Worm (Caenorhabditis elegans) whole organism, young adult: ENCODE results near the gene K07C11.7.

Experiments used
- B0261.1 ChIP-seq: sonication (generic microtip); optimal IDR thresholded peaks from 2 replicates; lab custom pipeline; 2016; ENCODE audit warnings: mild to moderate bottlenecking, missing genetic modification characterization, moderate library complexity, missing compliant biosample characterization
- B0336.3 ChIP-seq: fragments of 200-800 bp; sonication (Bioruptor generic); IDR thresholded peaks from 2 replicates; pipeline ENCODE4 v1.3.6; 2022; ENCODE audit warnings: missing genetic modification characterization, missing compliant biosample characterization
- D2030.7 ChIP-seq: fragments of 200-800 bp; sonication (Bioruptor generic); IDR thresholded peaks from 2 replicates; pipeline ENCODE4 v1.3.6; 2022; ENCODE audit warnings: missing genetic modification reagents, missing genetic modification characterization, missing compliant biosample characterization
- F22D6.2 ChIP-seq: sonication (generic microtip); optimal IDR thresholded peaks from 2 replicates; lab custom pipeline; 2016; ENCODE audit warnings: mild to moderate bottlenecking, missing genetic modification characterization, missing compliant biosample characterization
- F23B12.7 ChIP-seq: sonication (generic microtip); optimal IDR thresholded peaks from 2 replicates; lab custom pipeline; 2017; ENCODE audit warnings: missing genetic modification characterization, mild to moderate bottlenecking, missing compliant biosample characterization, antibody characterized with exemption, moderate library complexity; ENCODE audit not compliant: insufficient read depth
- F33H1.4 ChIP-seq: fragments of 200-800 bp; sonication (Bioruptor generic); IDR thresholded peaks from 2 replicates; pipeline ENCODE4 v1.3.6; 2022; ENCODE audit warnings: missing genetic modification reagents, missing genetic modification characterization, missing compliant biosample characterization
- F52B5.7 ChIP-seq: sonication (generic microtip); optimal IDR thresholded peaks from 2 replicates; lab custom pipeline; 2016; ENCODE audit warnings: mild to moderate bottlenecking, missing genetic modification characterization, missing compliant biosample characterization
- Y53G8AR.9 ChIP-seq: fragments of 200-800 bp; sonication (Bioruptor generic); conservative IDR thresholded peaks from 2 replicates; pipeline ENCODE4 v1.3.6; 2022; ENCODE audit warnings: missing genetic modification reagents, missing genetic modification characterization, missing compliant biosample characterization
- Y56A3A.18 ChIP-seq: fragments of 200-800 bp; sonication (Bioruptor generic); IDR thresholded peaks from 2 replicates; pipeline ENCODE4 v1.3.6; 2022; ENCODE audit warnings: missing genetic modification reagents, missing genetic modification characterization, missing compliant biosample characterization
- Y79H2A.3 ChIP-seq: fragments of 200-800 bp; sonication (Bioruptor generic); conservative IDR thresholded peaks from 2 replicates; pipeline ENCODE4 v1.3.6; 2022; ENCODE audit warnings: missing genetic modification reagents, missing genetic modification characterization, missing compliant biosample characterization
- akir-1 ChIP-seq: fragments of 200-800 bp; sonication (Bioruptor generic); optimal IDR thresholded peaks from 2 replicates; lab custom pipeline; 2018; ENCODE audit warnings: mild to moderate bottlenecking, missing genetic modification characterization, moderate library complexity, missing compliant biosample characterization
- ama-1 ChIP-seq, 3 experiments: fragments of 150-350 bp in 1 of 3; sonication (generic microtip) in 2 of 3; optimal IDR thresholded peaks; 2 replicates each; lab custom pipeline; 2014 to 2018; ENCODE audit warnings: missing biosample characterization in 2 of 3, missing genetic modification characterization in 2 of 3, missing genetic modification reagents in 2 of 3
- attf-3 ChIP-seq: fragments of 200-800 bp; sonication (Bioruptor generic); conservative IDR thresholded peaks from 2 replicates; pipeline ENCODE4 v1.3.6; 2022; ENCODE audit warnings: missing genetic modification reagents, missing genetic modification characterization, missing compliant biosample characterization
- bed-2 ChIP-seq: fragments of 200-800 bp; sonication (Bioruptor generic); IDR thresholded peaks from 2 replicates; pipeline ENCODE4 v1.3.6; 2022; ENCODE audit warnings: missing genetic modification reagents, missing genetic modification characterization, missing compliant biosample characterization
- cebp-1 ChIP-seq, 2 experiments: fragments of 200-800 bp in 1 of 2; sonication (Bioruptor generic) in 1 of 2; sonication (generic microtip) in 1 of 2; IDR thresholded peaks in 1 of 2; optimal IDR thresholded peaks in 1 of 2; 2 replicates each; pipeline versions ENCODE4 v1.3.6 to Lab custom; 2017 to 2022; ENCODE audit warnings: missing compliant biosample characterization in 2 of 2, missing genetic modification characterization in 2 of 2, mild to moderate bottlenecking in 1 of 2, missing genetic modification reagents in 1 of 2, moderate library complexity in 1 of 2
- cebp-2 ChIP-seq: fragments of 200-800 bp; sonication (Bioruptor generic); IDR thresholded peaks from 2 replicates; pipeline ENCODE4 v1.3.6; 2022; ENCODE audit warnings: missing genetic modification characterization, missing compliant biosample characterization
- ceh-100 ChIP-seq: fragments of 200-800 bp; sonication (Bioruptor generic); IDR thresholded peaks from 2 replicates; pipeline ENCODE4 v1.3.6; 2022; ENCODE audit warnings: missing genetic modification reagents, missing genetic modification characterization, missing compliant biosample characterization
- die-1 ChIP-seq: sonication (generic microtip); optimal IDR thresholded peaks from 2 replicates; lab custom pipeline; 2016; ENCODE audit warnings: missing genotype, mild to moderate bottlenecking, missing genetic modification characterization, missing compliant biosample characterization
- dox-1 ChIP-seq: fragments of 200-800 bp; sonication (Bioruptor generic); IDR thresholded peaks from 2 replicates; pipeline ENCODE4 v1.3.6; 2022; ENCODE audit warnings: missing genetic modification reagents, missing genetic modification characterization, missing compliant biosample characterization
- dpff-1 ChIP-seq: sonication (generic microtip); optimal IDR thresholded peaks from 2 replicates; lab custom pipeline; 2017; ENCODE audit warnings: mild to moderate bottlenecking, missing genetic modification characterization, missing compliant biosample characterization
- dpl-1 ChIP-seq: fragments of 150-350 bp; optimal IDR thresholded peaks from 2 replicates; lab custom pipeline; 2014; ENCODE audit warnings: missing biosample characterization, missing genetic modification reagents, missing genetic modification characterization
- egl-44 ChIP-seq: fragments of 200-800 bp; sonication (Bioruptor generic); IDR thresholded peaks from 2 replicates; pipeline ENCODE4 v1.3.6; 2022; ENCODE audit warnings: missing genetic modification reagents, missing genetic modification characterization, missing compliant biosample characterization
- him-1 ChIP-seq: sonication (generic microtip); optimal IDR thresholded peaks from 2 replicates; lab custom pipeline; 2016; ENCODE audit warnings: missing genotype, missing genetic modification reagents, missing genetic modification characterization, missing compliant biosample characterization
- hlh-12 ChIP-seq: sonication (generic microtip); optimal IDR thresholded peaks from 2 replicates; lab custom pipeline; 2016; ENCODE audit warnings: missing genetic modification characterization, missing compliant biosample characterization
- hmg-20 ChIP-seq: fragments of 200-800 bp; sonication (Bioruptor generic); IDR thresholded peaks from 2 replicates; pipeline ENCODE4 v1.3.6; 2022; ENCODE audit warnings: missing genetic modification reagents, missing genetic modification characterization, missing compliant biosample characterization
- hsf-1 ChIP-seq: fragments of 200-800 bp; sonication (Bioruptor generic); IDR thresholded peaks from 2 replicates; pipeline ENCODE4 v1.3.6; 2022; ENCODE audit warnings: missing genetic modification reagents, missing genetic modification characterization, missing compliant biosample characterization
- lag-1 ChIP-seq: fragments of 200-800 bp; sonication (Bioruptor generic); IDR thresholded peaks from 2 replicates; pipeline ENCODE4 v1.3.6; 2022; ENCODE audit warnings: missing genetic modification reagents, missing genetic modification characterization, missing compliant biosample characterization
- let-607 ChIP-seq, 2 experiments: fragments of 200-800 bp in 1 of 2; sonication (Bioruptor generic) in 1 of 2; sonication (generic microtip) in 1 of 2; optimal IDR thresholded peaks; 2 replicates each; lab custom pipeline; 2016 to 2018; ENCODE audit warnings: mild to moderate bottlenecking in 2 of 2, missing compliant biosample characterization in 2 of 2, missing genetic modification characterization in 2 of 2, moderate library complexity in 2 of 2, missing genotype in 1 of 2
- madf-8 ChIP-seq: fragments of 200-800 bp; sonication (Bioruptor generic); conservative IDR thresholded peaks from 2 replicates; pipeline ENCODE4 v1.3.6; 2022; ENCODE audit warnings: missing genetic modification reagents, missing genetic modification characterization, missing compliant biosample characterization
- mel-28 ChIP-seq: sonication (generic microtip); optimal IDR thresholded peaks from 2 replicates; lab custom pipeline; 2016; ENCODE audit warnings: borderline replicate concordance, mild to moderate bottlenecking, missing genetic modification characterization, missing compliant biosample characterization
- mxl-1 ChIP-seq: sonication (generic microtip); optimal IDR thresholded peaks from 2 replicates; lab custom pipeline; 2016; ENCODE audit warnings: missing genetic modification characterization, missing compliant biosample characterization
- nfya-1 ChIP-seq: sonication (generic microtip); optimal IDR thresholded peaks from 2 replicates; lab custom pipeline; 2017; ENCODE audit warnings: antibody characterized with exemption, missing compliant biosample characterization, missing genetic modification characterization, borderline replicate concordance; ENCODE audit not compliant: insufficient read depth
- nfyb-1 ChIP-seq: fragments of 200-800 bp; sonication (Bioruptor generic); IDR thresholded peaks from 2 replicates; pipeline ENCODE4 v1.3.6; 2022; ENCODE audit warnings: missing genetic modification reagents, missing genetic modification characterization, missing compliant biosample characterization
- nhr-27 ChIP-seq: fragments of 200-800 bp; sonication (Bioruptor generic); optimal IDR thresholded peaks from 2 replicates; lab custom pipeline; 2018; ENCODE audit warnings: mild to moderate bottlenecking, missing genetic modification characterization, moderate library complexity, missing compliant biosample characterization
- pbrm-1 ChIP-seq: fragments of 200-800 bp; sonication (Bioruptor generic); IDR thresholded peaks from 2 replicates; pipeline ENCODE4 v1.3.6; 2022; ENCODE audit warnings: missing genetic modification reagents, missing genetic modification characterization, missing compliant biosample characterization
- rcor-1 ChIP-seq: fragments of 200-800 bp; sonication (Bioruptor generic); IDR thresholded peaks from 2 replicates; pipeline ENCODE4 v1.3.6; 2022; ENCODE audit warnings: missing genetic modification reagents, missing genetic modification characterization, missing compliant biosample characterization
- rec-8 ChIP-seq, 2 experiments: sonication (generic microtip); optimal IDR thresholded peaks; 2 replicates each; lab custom pipeline; 2016; ENCODE audit warnings: mild to moderate bottlenecking in 2 of 2, missing genetic modification characterization in 2 of 2, missing genetic modification reagents in 2 of 2, missing genotype in 2 of 2, missing biosample characterization in 1 of 2, missing compliant biosample characterization in 1 of 2, moderate library complexity in 1 of 2
- repo-1 ChIP-seq: sonication (generic microtip); optimal IDR thresholded peaks from 2 replicates; lab custom pipeline; 2017; ENCODE audit warnings: mild to moderate bottlenecking, missing genetic modification characterization, missing compliant biosample characterization
- snpc-4 ChIP-seq, 5 experiments: fragments of 150-350 bp in 1 of 5; sonication (generic microtip) in 4 of 5; optimal IDR thresholded peaks; 2 replicates each; lab custom pipeline; 2014 to 2018; ENCODE audit warnings: missing genetic modification characterization in 5 of 5, missing biosample characterization in 3 of 5, antibody characterized with exemption in 2 of 5, mild to moderate bottlenecking in 2 of 5, missing compliant biosample characterization in 2 of 5, missing genotype in 2 of 5, moderate library complexity in 2 of 5, missing genetic modification reagents in 1 of 5
- unc-62 ChIP-seq: fragments of 150-350 bp; optimal IDR thresholded peaks from 2 replicates; lab custom pipeline; 2014; ENCODE audit warnings: missing biosample characterization, missing genetic modification reagents, missing genetic modification characterization
- ztf-18 ChIP-seq: sonication (generic microtip); optimal IDR thresholded peaks from 2 replicates; lab custom pipeline; 2016; ENCODE audit warnings: missing genotype, mild to moderate bottlenecking, missing genetic modification characterization, missing compliant biosample characterization
- ztf-28 ChIP-seq: fragments of 200-800 bp; sonication (Bioruptor generic); IDR thresholded peaks from 2 replicates; pipeline ENCODE4 v1.3.6; 2022; ENCODE audit warnings: missing genetic modification reagents, missing genetic modification characterization, missing compliant biosample characterization

Gene K07C11.7

ce11 chrV:8178279-8178678 is 35.5 kb downstream of the K07C11.7 start (continued):
- TF ChIP-seq F33H1.4 (GFP tag; lab: Robert Waterston, UW), result peak; percentile 79
- TF ChIP-seq ama-1 (optimal IDR thresholded peaks at IDR 0.05; lab: Kevin White, UChicago), result no peak
- TF ChIP-seq ama-1 (GFP tag; optimal IDR thresholded peaks at IDR 0.05; lab: Kevin White, UChicago), result no peak
- TF ChIP-seq hsf-1, result 0 out of 2 replicates have a peak, but pooled peaks have one; percentile 25
- no peak for TF ChIP-seq nhr-27
- no peak for TF ChIP-seq dpff-1 (tag; lab: Kevin White, UChicago)
- no peak for TF ChIP-seq lag-1 (GFP tag; lab: Robert Waterston, UW)
- TF ChIP-seq D2030.7 (GFP tag; lab: Robert Waterston, UW), result no peak
- TF ChIP-seq rec-8 (tag; optimal IDR thresholded peaks at IDR 0.05; lab: Kevin White, UChicago), result no peak
- no peak for TF ChIP-seq repo-1
- TF ChIP-seq mel-28 (tag; lab: Kevin White, UChicago), result no peak

ce11 chrV:8177349-8177748 is 36.4 kb downstream of the K07C11.7 start, which contains the start of gene F20D6.9:
TSS of gene F20D6.9 (minus strand) at chrV:8177449.
- TF ChIP-seq F33H1.4 (GFP tag; lab: Robert Waterston, UW), result no peak
- TF ChIP-seq B0336.3 (GFP tag; lab: Robert Waterston, UW), result no peak
- no peak for TF ChIP-seq ama-1 (optimal IDR thresholded peaks at IDR 0.05; lab: Kevin White, UChicago)
- no peak for TF ChIP-seq ama-1 (GFP tag; optimal IDR thresholded peaks at IDR 0.05; lab: Kevin White, UChicago)
- no peak for TF ChIP-seq hlh-12 (tag; lab: Kevin White, UChicago)
- TF ChIP-seq ceh-100 (GFP tag; lab: Robert Waterston, UW), result no peak
- TF ChIP-seq dox-1 (GFP tag; lab: Robert Waterston, UW), result no peak
- TF ChIP-seq dpl-1, result no peak
- TF ChIP-seq madf-8 (GFP tag; lab: Robert Waterston, UW), result no peak
- TF ChIP-seq Y53G8AR.9 (GFP tag; lab: Robert Waterston, UW), result no peak
- TF ChIP-seq hmg-20 (GFP tag; lab: Robert Waterston, UW), result no peak
- no peak for TF ChIP-seq rcor-1 (GFP tag; lab: Robert Waterston, UW)
- TF ChIP-seq rec-8 (tag; optimal IDR thresholded peaks at IDR 0.05; lab: Kevin White, UChicago), result no peak
- no peak for TF ChIP-seq ztf-18 (tag; lab: Kevin White, UChicago)
- no peak for TF ChIP-seq Y56A3A.18

ce11 chrV:8171688-8172087 is 42.1 kb downstream of the K07C11.7 start:
- TF ChIP-seq Y79H2A.3 (GFP tag; lab: Robert Waterston, UW), result no peak
- no peak for TF ChIP-seq F52B5.7 (tag; lab: Kevin White, UChicago)
- no peak for TF ChIP-seq nfyb-1 (GFP tag; lab: Robert Waterston, UW)
- TF ChIP-seq pbrm-1 (GFP tag; lab: Robert Waterston, UW), result no peak
- TF ChIP-seq bed-2 (GFP tag; lab: Robert Waterston, UW), result no peak
- no peak for TF ChIP-seq akir-1 (GFP tag; lab: Kevin White, UChicago)
- TF ChIP-seq let-607 (tag; optimal IDR thresholded peaks at IDR 0.05; lab: Kevin White, UChicago), result no peak

- no peak for TF ChIP-seq F22D6.2
- TF ChIP-seq B0261.1 (tag; lab: Kevin White, UChicago), result no peak
- no peak for TF ChIP-seq unc-62 (GFP tag; lab: Kevin White, UChicago)
- TF ChIP-seq cebp-1 (GFP tag; IDR thresholded peaks at IDR 0.05; lab: Robert Waterston, UW), result no peak
- TF ChIP-seq cebp-1 (tag; optimal IDR thresholded peaks at IDR 0.05; lab: Kevin White, UChicago), result no peak
- TF ChIP-seq F23B12.7 (tag; lab: Kevin White, UChicago), result no peak
- TF ChIP-seq attf-3 (GFP tag; lab: Robert Waterston, UW), result no peak
- no peak for TF ChIP-seq die-1 (tag; lab: Kevin White, UChicago)
- no peak for TF ChIP-seq ztf-28 (GFP tag; lab: Robert Waterston, UW)
- no peak for TF ChIP-seq cebp-2
- TF ChIP-seq mxl-1 (tag; lab: Kevin White, UChicago), result no peak
- TF ChIP-seq snpc-4 (GFP tag; optimal IDR thresholded peaks at IDR 0.05; lab: Kevin White, UChicago), result no peak
- TF ChIP-seq snpc-4 (tag; optimal IDR thresholded peaks at IDR 0.05; lab: Kevin White, UChicago), result no peak
- TF ChIP-seq nfya-1 (tag; lab: Kevin White, UChicago), result no peak
- no peak for TF ChIP-seq rec-8 (tag; optimal IDR thresholded peaks at IDR 0.05; lab: Kevin White, UChicago)
- no peak for TF ChIP-seq Y56A3A.18
- TF ChIP-seq let-607 (tag; optimal IDR thresholded peaks at IDR 0.05; lab: Kevin White, UChicago), result no peak
- no peak for TF ChIP-seq egl-44
- no peak for TF ChIP-seq B0336.3 (GFP tag; lab: Robert Waterston, UW)
- no peak for TF ChIP-seq him-1 (tag; lab: Kevin White, UChicago)
These were observed 43.5 kb downstream of the K07C11.7 start for ce11 chrV:8170300-8170699.
